Worm (Caenorhabditis elegans) whole organism, L2 larva: Measurements from ENCODE around the gene crn-3.
A peak's percentile ranks its signal among the peaks of the same experiment; 100 is the strongest.

Source experiments
- C34F6.9 ChIP-seq: fragments of 150-350 bp; optimal IDR thresholded peaks from 2 replicates; lab custom pipeline; 2014; ENCODE audit warnings: missing biosample characterization, missing genetic modification characterization
- F13H6.1 ChIP-seq: sonication (generic microtip); optimal IDR thresholded peaks from 2 replicates; lab custom pipeline; 2016; ENCODE audit warnings: missing genetic modification characterization, missing compliant biosample characterization
- R02D3.7 ChIP-seq: fragments of 150-350 bp; optimal IDR thresholded peaks from 2 replicates; lab custom pipeline; 2014; ENCODE audit warnings: missing biosample characterization, missing genetic modification characterization
- Y55F3AM.14 ChIP-seq: fragments of 200-800 bp; sonication (Bioruptor generic); optimal IDR thresholded peaks from 2 replicates; lab custom pipeline; 2018; ENCODE audit warnings: mild to moderate bottlenecking, missing genetic modification characterization, missing compliant biosample characterization
- ZK546.5 ChIP-seq: sonication (generic microtip); optimal IDR thresholded peaks from 2 replicates; lab custom pipeline; 2017; ENCODE audit warnings: missing biosample characterization, missing genetic modification characterization
- alr-1 ChIP-seq: fragments of 150-350 bp; optimal IDR thresholded peaks from 2 replicates; lab custom pipeline; 2014; ENCODE audit warnings: missing biosample characterization, missing genetic modification characterization
- ama-1 ChIP-seq: fragments of 150-350 bp; optimal IDR thresholded peaks from 2 replicates; lab custom pipeline; 2018; ENCODE audit warnings: inconsistent platforms
- blmp-1 ChIP-seq: sonication (generic microtip); optimal IDR thresholded peaks from 2 replicates; lab custom pipeline; 2017; ENCODE audit warnings: missing genetic modification characterization, mild to moderate bottlenecking, missing compliant biosample characterization, antibody characterized with exemption, moderate library complexity; ENCODE audit not compliant: insufficient read depth
- ceh-16 ChIP-seq: fragments of 150-350 bp; optimal IDR thresholded peaks from 2 replicates; lab custom pipeline; 2014; ENCODE audit warnings: missing biosample characterization, missing genetic modification characterization
- crh-2 ChIP-seq: sonication (generic microtip); optimal IDR thresholded peaks from 2 replicates; lab custom pipeline; 2017; ENCODE audit warnings: missing biosample characterization, missing genetic modification characterization
- dmd-4 ChIP-seq: sonication (generic microtip); optimal IDR thresholded peaks from 2 replicates; lab custom pipeline; 2017; ENCODE audit warnings: missing biosample characterization, missing genetic modification characterization
- egl-27 ChIP-seq: sonication (generic microtip); optimal IDR thresholded peaks from 3 replicates; lab custom pipeline; 2017; ENCODE audit warnings: missing biosample characterization, missing genetic modification reagents, missing genetic modification characterization
- fos-1 ChIP-seq: fragments of 150-350 bp; optimal IDR thresholded peaks from 2 replicates; lab custom pipeline; 2014; ENCODE audit warnings: missing biosample characterization, missing genetic modification characterization
- gmeb-1 ChIP-seq: fragments of 150-350 bp; optimal IDR thresholded peaks from 2 replicates; lab custom pipeline; 2014; ENCODE audit warnings: missing biosample characterization, missing genetic modification characterization
- lin-11 ChIP-seq: fragments of 150-350 bp; sonication (generic microtip); optimal IDR thresholded peaks from 2 replicates; lab custom pipeline; 2014; ENCODE audit warnings: missing biosample characterization, missing genetic modification characterization, inconsistent platforms, mixed read lengths
- lin-13 ChIP-seq: fragments of 150-350 bp; optimal IDR thresholded peaks from 2 replicates; lab custom pipeline; 2014; ENCODE audit warnings: missing biosample characterization, missing genetic modification reagents, missing genetic modification characterization
- lin-39 ChIP-seq: fragments of 150-350 bp; optimal IDR thresholded peaks from 2 replicates; lab custom pipeline; 2014; ENCODE audit warnings: missing biosample characterization, missing genetic modification reagents, missing genetic modification characterization
- lsy-2 ChIP-seq, 2 experiments: fragments of 150-350 bp in 1 of 2; sonication (generic microtip) in 1 of 2; optimal IDR thresholded peaks; 2 replicates each; lab custom pipeline; 2014 to 2017; ENCODE audit warnings: missing biosample characterization in 2 of 2, missing genetic modification characterization in 2 of 2
- mab-5 ChIP-seq: fragments of 150-350 bp; optimal IDR thresholded peaks from 2 replicates; lab custom pipeline; 2014; ENCODE audit warnings: missing biosample characterization, missing genetic modification characterization
- mbf-1 ChIP-seq: sonication (generic microtip); optimal IDR thresholded peaks from 2 replicates; lab custom pipeline; 2017; ENCODE audit warnings: missing biosample characterization, missing genetic modification characterization
- mdl-1 ChIP-seq, 2 experiments: fragments of 150-350 bp in 1 of 2; sonication (generic microtip) in 1 of 2; optimal IDR thresholded peaks; 2 replicates each; lab custom pipeline; 2017; ENCODE audit warnings: missing biosample characterization in 2 of 2, missing genetic modification characterization in 2 of 2
- nhr-10 ChIP-seq: sonication (generic microtip); optimal IDR thresholded peaks from 2 replicates; lab custom pipeline; 2017; ENCODE audit warnings: missing biosample characterization, missing genetic modification characterization
- nhr-11 ChIP-seq: fragments of 150-350 bp; optimal IDR thresholded peaks from 2 replicates; lab custom pipeline; 2014; ENCODE audit warnings: missing biosample characterization, missing genetic modification characterization
- nhr-12 ChIP-seq: fragments of 150-350 bp; optimal IDR thresholded peaks from 2 replicates; lab custom pipeline; 2014; ENCODE audit warnings: missing biosample characterization, missing genetic modification characterization
- nhr-129 ChIP-seq: fragments of 150-350 bp; optimal IDR thresholded peaks from 2 replicates; lab custom pipeline; 2014; ENCODE audit warnings: missing biosample characterization, missing genetic modification characterization
- nhr-21 ChIP-seq: fragments of 150-350 bp; optimal IDR thresholded peaks from 2 replicates; lab custom pipeline; 2014; ENCODE audit warnings: missing biosample characterization, missing genetic modification characterization
- nhr-23 ChIP-seq: fragments of 150-350 bp; optimal IDR thresholded peaks from 2 replicates; lab custom pipeline; 2014; ENCODE audit warnings: missing biosample characterization, missing genetic modification reagents, missing genetic modification characterization
- nhr-237 ChIP-seq: fragments of 150-350 bp; optimal IDR thresholded peaks from 2 replicates; lab custom pipeline; 2014; ENCODE audit warnings: missing biosample characterization, missing genetic modification characterization
- nhr-25 ChIP-seq: fragments of 150-350 bp; sonication (generic microtip); optimal IDR thresholded peaks from 3 replicates; lab custom pipeline; 2014; ENCODE audit warnings: missing biosample characterization, missing genetic modification characterization
- nhr-6 ChIP-seq: fragments of 150-350 bp; optimal IDR thresholded peaks from 2 replicates; lab custom pipeline; 2014; ENCODE audit warnings: missing biosample characterization, missing genetic modification characterization
- nhr-77 ChIP-seq: fragments of 150-350 bp; optimal IDR thresholded peaks from 2 replicates; lab custom pipeline; 2014; ENCODE audit warnings: missing biosample characterization, missing genetic modification characterization
- sem-4 ChIP-seq: fragments of 150-350 bp; optimal IDR thresholded peaks from 2 replicates; lab custom pipeline; 2014; ENCODE audit warnings: missing biosample characterization, missing genetic modification reagents, missing genetic modification characterization
- skn-1 ChIP-seq: sonication (generic microtip); optimal IDR thresholded peaks from 2 replicates; lab custom pipeline; 2017; ENCODE audit warnings: missing biosample characterization, missing genetic modification characterization
- sma-3 ChIP-seq: sonication (generic microtip); optimal IDR thresholded peaks from 2 replicates; lab custom pipeline; 2016; ENCODE audit warnings: missing genetic modification reagents, missing genetic modification characterization, missing compliant biosample characterization
- sma-9 ChIP-seq, 2 experiments: fragments of 150-350 bp in 1 of 2; sonication (generic microtip) in 1 of 2; optimal IDR thresholded peaks; 2 replicates each; lab custom pipeline; 2014 to 2016; ENCODE audit warnings: missing genetic modification characterization in 2 of 2, mild to moderate bottlenecking in 1 of 2, missing biosample characterization in 1 of 2, missing compliant biosample characterization in 1 of 2, missing genetic modification reagents in 1 of 2, moderate library complexity in 1 of 2
- unc-39 ChIP-seq: fragments of 150-350 bp; optimal IDR thresholded peaks from 2 replicates; lab custom pipeline; 2014; ENCODE audit warnings: missing biosample characterization, missing genetic modification characterization
- unc-55 ChIP-seq: fragments of 150-350 bp; sonication (generic microtip); optimal IDR thresholded peaks from 3 replicates; lab custom pipeline; 2014; ENCODE audit warnings: missing biosample characterization, missing genetic modification reagents, missing genetic modification characterization
- unc-62 ChIP-seq: fragments of 150-350 bp; optimal IDR thresholded peaks from 2 replicates; lab custom pipeline; 2014; ENCODE audit warnings: missing biosample characterization, missing genetic modification reagents, missing genetic modification characterization
- zag-1 ChIP-seq: fragments of 150-350 bp; optimal IDR thresholded peaks from 2 replicates; lab custom pipeline; 2014; ENCODE audit warnings: missing biosample characterization, missing genetic modification characterization
- ztf-1 ChIP-seq: fragments of 200-800 bp; sonication (Bioruptor generic); conservative IDR thresholded peaks from 2 replicates; pipeline ENCODE4 v1.3.6; 2022; ENCODE audit warnings: missing genetic modification characterization, missing compliant biosample characterization
- ztf-11 ChIP-seq: sonication (generic microtip); optimal IDR thresholded peaks from 2 replicates; lab custom pipeline; 2017; ENCODE audit warnings: missing biosample characterization, missing genetic modification characterization
- ztf-4 ChIP-seq: fragments of 150-350 bp; optimal IDR thresholded peaks from 2 replicates; lab custom pipeline; 2014; ENCODE audit warnings: missing biosample characterization, missing genetic modification characterization

Gene crn-3

ce11 chrII:10587742-10588141 is at the start of gene crn-3:
Gene crn-3 (plus strand): TSS chrII:10588042.
- TF ChIP-seq sma-3 (GFP tag; lab: Kevin White, UChicago), result no peak
- TF ChIP-seq C34F6.9 (tag; lab: Kevin White, UChicago), result no peak
- no peak for TF ChIP-seq zag-1 (tag; lab: Kevin White, UChicago)
- TF ChIP-seq ama-1 (lab: Kevin White, UChicago), result no peak
- no peak for TF ChIP-seq nhr-12 (tag; lab: Kevin White, UChicago)
- no peak for TF ChIP-seq nhr-6
- TF ChIP-seq nhr-77 (tag; lab: Kevin White, UChicago), result no peak
- no peak for TF ChIP-seq nhr-11 (tag; lab: Kevin White, UChicago)
- TF ChIP-seq mdl-1 (tag; optimal IDR thresholded peaks at IDR 0.05; lab: Kevin White, UChicago), result no peak
- no peak for TF ChIP-seq nhr-25
- TF ChIP-seq unc-39, result no peak

ce11 chrII:10539232-10539631 is 48.6 kb upstream of the crn-3 start, which contains the start of gene R166.3:
Gene R166.3 (minus strand): TSS chrII:10539332.
- TF ChIP-seq nhr-6, result no peak
- no peak for TF ChIP-seq ceh-16
- no peak for TF ChIP-seq fos-1 (tag; lab: Kevin White, UChicago)

ce11 chrII:10541923-10542486 is 45.8 kb upstream of the crn-3 start, which contains the start of gene pro-1:
Gene pro-1 (minus strand): TSS chrII:10541996.
- TF ChIP-seq fos-1 (tag; lab: Kevin White, UChicago), result no peak
- TF ChIP-seq unc-62, result no peak
- no peak for TF ChIP-seq ztf-1 (GFP tag; lab: Robert Waterston, UW)
- peak; percentile 79 for TF ChIP-seq sma-9 (GFP tag; optimal IDR thresholded peaks at IDR 0.05; lab: Kevin White, UChicago)
- no peak for TF ChIP-seq sma-9 (tag; optimal IDR thresholded peaks at IDR 0.05; lab: Kevin White, UChicago)
- peak; percentile 79 for TF ChIP-seq lin-13 (GFP tag; lab: Kevin White, UChicago)
- peak; percentile 78 for TF ChIP-seq Y55F3AM.14
- peak; percentile 83 for TF ChIP-seq gmeb-1 (tag; lab: Kevin White, UChicago)
- TF ChIP-seq dmd-4 (tag; lab: Kevin White, UChicago), result no peak
- TF ChIP-seq egl-27 (tag; lab: Kevin White, UChicago), result no peak
- TF ChIP-seq nhr-129, result peak; percentile 80
- peak; percentile 79 for TF ChIP-seq nhr-21 (tag; lab: Kevin White, UChicago)
- TF ChIP-seq zag-1 (tag; lab: Kevin White, UChicago), result peak; percentile 29
- TF ChIP-seq F13H6.1 (tag; lab: Kevin White, UChicago), result peak; percentile 84
- TF ChIP-seq ama-1 (lab: Kevin White, UChicago), result peak; percentile 97
- TF ChIP-seq nhr-11 (tag; lab: Kevin White, UChicago), result peak; percentile 53
- no peak for TF ChIP-seq alr-1 (tag; lab: Kevin White, UChicago)
- no peak for TF ChIP-seq nhr-23 (tag; lab: Kevin White, UChicago)
- peak; percentile 79 for TF ChIP-seq unc-55 (GFP tag; lab: Kevin White, UChicago)
- TF ChIP-seq nhr-77 (tag; lab: Kevin White, UChicago), result no peak
- no peak for TF ChIP-seq ztf-11 (tag; lab: Kevin White, UChicago)
- peak; percentile 97 for TF ChIP-seq ztf-4 (tag; lab: Kevin White, UChicago)
- TF ChIP-seq lsy-2 (tag; optimal IDR thresholded peaks at IDR 0.05; lab: Kevin White, UChicago), result peak; percentile 28 to 89
- peak; percentile 33 for TF ChIP-seq mab-5 (tag; lab: Kevin White, UChicago)
- TF ChIP-seq C34F6.9 (tag; lab: Kevin White, UChicago), result peak; percentile 77
- no peak for TF ChIP-seq lin-11 (tag; lab: Kevin White, UChicago)
- TF ChIP-seq nhr-6, result peak; percentile 85
- TF ChIP-seq blmp-1 (tag; lab: Kevin White, UChicago), result peak; percentile 83
- no peak for TF ChIP-seq skn-1
- TF ChIP-seq nhr-237 (tag; lab: Kevin White, UChicago), result no peak
- peak; percentile 80 for TF ChIP-seq R02D3.7 (tag; lab: Kevin White, UChicago)
- TF ChIP-seq nhr-25, result peak; percentile 98
- TF ChIP-seq nhr-10, result no peak
- peak; percentile 25 for TF ChIP-seq mbf-1 (tag; lab: Kevin White, UChicago)
- peak; percentile 85 for TF ChIP-seq sma-3 (GFP tag; lab: Kevin White, UChicago)
- TF ChIP-seq crh-2 (tag; lab: Kevin White, UChicago), result peak; percentile 78
- TF ChIP-seq lin-39 (tag; lab: Kevin White, UChicago), result no peak
- TF ChIP-seq ZK546.5 (tag; lab: Kevin White, UChicago), result no peak
- no peak for TF ChIP-seq ceh-16
- peak; percentile 70 for TF ChIP-seq sem-4 (tag; lab: Kevin White, UChicago)
- no peak for TF ChIP-seq unc-39
